Fruit fly (Drosophila melanogaster) whole organism, embryonic: ENCODE results near the gene CG31468.
A peak's percentile ranks its signal among the peaks of the same experiment; 100 is the strongest.

Experiments
- ATbp ChIP-seq: fragments of 200-800 bp; sonication (Bioruptor generic); optimal IDR thresholded peaks from 2 replicates; lab custom pipeline; 2017; ENCODE audit warnings: missing biosample characterization, mild to moderate bottlenecking, missing genetic modification characterization, missing genetic modification reagents
- Atf-2 ChIP-seq: fragments of 200-800 bp; sonication (Bioruptor generic); optimal IDR thresholded peaks from 2 replicates; lab custom pipeline; 2016; ENCODE audit warnings: missing biosample characterization, missing genetic modification characterization
- Blimp-1 ChIP-seq: fragments of 200-800 bp; sonication (Bioruptor generic); optimal IDR thresholded peaks from 3 replicates; lab custom pipeline; 2018; ENCODE audit warnings: missing biosample characterization, missing genetic modification characterization, mild to moderate bottlenecking, moderate library complexity, missing genetic modification reagents
- CG12219 ChIP-seq: fragments of 200-800 bp; sonication (Bioruptor generic); optimal IDR thresholded peaks from 3 replicates; lab custom pipeline; 2018; ENCODE audit warnings: missing biosample characterization, mild to moderate bottlenecking, missing genetic modification characterization
- CG12744 ChIP-seq: fragments of 200-800 bp; sonication (Bioruptor generic); optimal IDR thresholded peaks from 2 replicates; lab custom pipeline; 2016; ENCODE audit warnings: missing biosample characterization, missing genetic modification characterization
- CG1603 ChIP-seq: fragments of 200-800 bp; sonication (Bioruptor generic); optimal IDR thresholded peaks from 2 replicates; lab custom pipeline; 2019; ENCODE audit warnings: missing biosample characterization, mild to moderate bottlenecking, missing genetic modification characterization, moderate library complexity
- CG16813 ChIP-seq: fragments of 200-800 bp; sonication (Bioruptor generic); IDR thresholded peaks from 3 replicates; pipeline ENCODE4 v1.3.6; 2022; ENCODE audit warnings: missing biosample characterization, missing genetic modification characterization; ENCODE audit not compliant: partially characterized antibody
- CG17359 ChIP-seq: fragments of 200-800 bp; sonication (Bioruptor generic); optimal IDR thresholded peaks from 3 replicates; lab custom pipeline; 2018; ENCODE audit warnings: missing biosample characterization, mild to moderate bottlenecking, missing genetic modification characterization, moderate library complexity
- CG17568 ChIP-seq: fragments of 200-800 bp; sonication (Bioruptor generic); optimal IDR thresholded peaks from 2 replicates; lab custom pipeline; 2018; ENCODE audit warnings: missing biosample characterization, mild to moderate bottlenecking, missing genetic modification characterization, moderate library complexity
- CG17829 ChIP-seq: fragments of 200-800 bp; optimal IDR thresholded peaks from 2 replicates; lab custom pipeline; 2019; ENCODE audit warnings: missing biosample characterization, mild to moderate bottlenecking, missing genetic modification characterization, moderate library complexity
- CG17912 ChIP-seq: fragments of 200-800 bp; sonication (Bioruptor generic); optimal IDR thresholded peaks from 2 replicates; lab custom pipeline; 2018; ENCODE audit warnings: missing biosample characterization, mild to moderate bottlenecking, missing genetic modification characterization
- CG2129 ChIP-seq: fragments of 200-800 bp; sonication (Bioruptor generic); IDR thresholded peaks from 2 replicates; pipeline ENCODE4 v1.3.6; 2022; ENCODE audit warnings: missing biosample characterization, missing genetic modification characterization; ENCODE audit not compliant: partially characterized antibody
- CG33557 ChIP-seq: fragments of 200-800 bp; sonication (Bioruptor generic); optimal IDR thresholded peaks from 2 replicates; lab custom pipeline; 2019; ENCODE audit warnings: missing biosample characterization, mild to moderate bottlenecking, missing genetic modification characterization, moderate library complexity
- CG5180 ChIP-seq: fragments of 200-800 bp; sonication (Bioruptor generic); optimal IDR thresholded peaks from 3 replicates; lab custom pipeline; 2017; ENCODE audit warnings: missing biosample characterization, missing genetic modification characterization, mild to moderate bottlenecking, moderate library complexity, missing genetic modification reagents
- CG6683 ChIP-seq: fragments of 200-800 bp; sonication (Bioruptor generic); optimal IDR thresholded peaks from 2 replicates; lab custom pipeline; 2017; ENCODE audit warnings: missing biosample characterization, mild to moderate bottlenecking, missing genetic modification characterization, missing genetic modification reagents
- CG8478 ChIP-seq: fragments of >200 bp; optimal IDR thresholded peaks from 2 replicates; lab custom pipeline; 2018
- CG8765 ChIP-seq: fragments of 200-800 bp; sonication (Bioruptor generic); IDR thresholded peaks from 2 replicates; pipeline ENCODE4 v1.3.6; 2022; ENCODE audit warnings: missing biosample characterization, missing genetic modification characterization
- CG9609 ChIP-seq: fragments of 200-800 bp; sonication (Bioruptor generic); optimal IDR thresholded peaks from 3 replicates; lab custom pipeline; 2016; ENCODE audit warnings: missing biosample characterization, missing genetic modification characterization
- CG9727 ChIP-seq: fragments of 200-800 bp; sonication (Bioruptor generic); optimal IDR thresholded peaks from 3 replicates; lab custom pipeline; 2017; ENCODE audit warnings: missing biosample characterization, mild to moderate bottlenecking, missing genetic modification characterization
- D19A ChIP-seq: fragments of 200-800 bp; optimal IDR thresholded peaks from 3 replicates; lab custom pipeline; 2019; ENCODE audit warnings: missing biosample characterization, mild to moderate bottlenecking, missing genetic modification characterization, moderate library complexity
- Drgx ChIP-seq: fragments of 200-800 bp; sonication (Bioruptor generic); IDR thresholded peaks from 2 replicates; pipeline ENCODE4 v1.3.6; 2022; ENCODE audit warnings: missing biosample characterization, missing genetic modification characterization
- E2f2 ChIP-seq: fragments of 200-800 bp; sonication (Bioruptor generic); IDR thresholded peaks from 2 replicates; pipeline ENCODE4 v1.3.6; 2022; ENCODE audit warnings: missing biosample characterization, missing genetic modification characterization
- Gsc ChIP-seq: fragments of 200-800 bp; sonication (Bioruptor generic); IDR thresholded peaks from 2 replicates; pipeline ENCODE4 v1.3.6; 2022; ENCODE audit warnings: missing biosample characterization, missing genetic modification characterization
- H15 ChIP-seq: fragments of 200-800 bp; sonication (Bioruptor generic); IDR thresholded peaks from 3 replicates; pipeline ENCODE4 v1.3.6; 2022; ENCODE audit warnings: missing biosample characterization, missing genetic modification characterization
- Oaz ChIP-seq: fragments of 200-800 bp; sonication (Bioruptor generic); IDR thresholded peaks from 2 replicates; pipeline ENCODE4 v1.3.6; 2022; ENCODE audit warnings: missing biosample characterization, missing genetic modification characterization
- Pdp1 ChIP-seq, 2 experiments: fragments of 200-800 bp; sonication (Bioruptor generic); optimal IDR thresholded peaks; 3 replicates each; lab custom pipeline; 2016; ENCODE audit warnings: missing biosample characterization in 2 of 2, missing genetic modification characterization in 2 of 2, mild to moderate bottlenecking in 1 of 2, moderate library complexity in 1 of 2
- Sox100B ChIP-seq: fragments of 200-800 bp; sonication (Bioruptor generic); optimal IDR thresholded peaks from 3 replicates; lab custom pipeline; 2018; ENCODE audit warnings: missing biosample characterization, mild to moderate bottlenecking, missing genetic modification characterization
- crp ChIP-seq, 2 experiments: fragments of 200-800 bp; sonication (Bioruptor generic); optimal IDR thresholded peaks; 2 replicates in 1 of 2; 3 replicates in 1 of 2; lab custom pipeline; 2017; ENCODE audit warnings: missing biosample characterization in 2 of 2, missing genetic modification characterization in 2 of 2, mild to moderate bottlenecking in 1 of 2, moderate library complexity in 1 of 2
- cwo ChIP-seq: fragments of 200-800 bp; sonication (Bioruptor generic); optimal IDR thresholded peaks from 3 replicates; lab custom pipeline; 2017; ENCODE audit warnings: missing biosample characterization, missing genetic modification characterization, mild to moderate bottlenecking, moderate library complexity, missing genetic modification reagents
- dmrt11E ChIP-seq: fragments of 200-800 bp; sonication (Bioruptor generic); optimal IDR thresholded peaks from 3 replicates; lab custom pipeline; 2018; ENCODE audit warnings: missing biosample characterization, mild to moderate bottlenecking, missing genetic modification characterization, moderate library complexity
- dpn ChIP-seq, 2 experiments: fragments of 200-800 bp; sonication (Bioruptor generic); optimal IDR thresholded peaks; 3 replicates each; lab custom pipeline; 2016; ENCODE audit warnings: missing biosample characterization in 2 of 2, missing genetic modification characterization in 2 of 2
- eve ChIP-seq, 2 experiments: fragments of >200 bp; optimal IDR thresholded peaks; 2 replicates each; lab custom pipeline; 2017; ENCODE audit warnings: missing biosample characterization in 2 of 2, missing genetic modification characterization in 2 of 2
- gsb-n ChIP-seq: fragments of 200-800 bp; sonication (Bioruptor generic); optimal IDR thresholded peaks from 3 replicates; lab custom pipeline; 2018; ENCODE audit warnings: missing biosample characterization, mild to moderate bottlenecking, missing genetic modification characterization
- kay ChIP-seq: fragments of 200-800 bp; sonication (Bioruptor generic); optimal IDR thresholded peaks from 2 replicates; lab custom pipeline; 2016; ENCODE audit warnings: missing biosample characterization, missing genetic modification characterization
- klu ChIP-seq: fragments of 200-800 bp; sonication (Bioruptor generic); IDR thresholded peaks from 2 replicates; pipeline ENCODE4 v1.3.6; 2022; ENCODE audit warnings: missing biosample characterization, missing genetic modification characterization
- lilli ChIP-seq: fragments of 200-800 bp; sonication (Bioruptor generic); optimal IDR thresholded peaks from 3 replicates; lab custom pipeline; 2016; ENCODE audit warnings: missing biosample characterization, missing genetic modification characterization
- lov ChIP-seq, 2 experiments: fragments of 200-800 bp in 1 of 2; fragments of >200 bp in 1 of 2; sonication (Bioruptor generic) in 1 of 2; IDR thresholded peaks in 1 of 2; optimal IDR thresholded peaks in 1 of 2; 2 replicates in 1 of 2; 3 replicates in 1 of 2; pipeline versions ENCODE4 v1.3.6 to Lab custom; 2017 to 2022; ENCODE audit warnings: missing biosample characterization in 1 of 2, missing genetic modification characterization in 1 of 2
- nmo ChIP-seq: fragments of 200-800 bp; sonication (Bioruptor generic); optimal IDR thresholded peaks from 2 replicates; lab custom pipeline; 2018; ENCODE audit warnings: missing biosample characterization, mild to moderate bottlenecking, missing genetic modification characterization, moderate library complexity
- pan ChIP-seq, 4 experiments: fragments of >200 bp in 3 of 4; fragments of 200-800 bp in 1 of 4; sonication (Bioruptor generic) in 1 of 4; optimal IDR thresholded peaks in 3 of 4; IDR thresholded peaks in 1 of 4; 2 replicates each; pipeline versions ENCODE4 v1.3.6 to Lab custom; 2017 to 2022; ENCODE audit warnings: missing biosample characterization in 2 of 4, missing genetic modification characterization in 2 of 4, mixed read lengths in 1 of 4
- pnt ChIP-seq: fragments of 200-800 bp; sonication (Bioruptor generic); optimal IDR thresholded peaks from 3 replicates; lab custom pipeline; 2016; ENCODE audit warnings: missing biosample characterization, missing genetic modification characterization
- psq ChIP-seq: fragments of 200-800 bp; sonication (Bioruptor generic); optimal IDR thresholded peaks from 2 replicates; lab custom pipeline; 2017; ENCODE audit warnings: missing biosample characterization, missing genetic modification characterization
- ro ChIP-seq: fragments of 200-800 bp; sonication (Bioruptor generic); IDR thresholded peaks from 2 replicates; pipeline ENCODE4 v1.3.6; 2022; ENCODE audit warnings: missing biosample characterization, missing genetic modification characterization
- sc ChIP-seq, 3 experiments: fragments of >200 bp in 2 of 3; fragments of 200-800 bp in 1 of 3; sonication (Bioruptor generic) in 1 of 3; optimal IDR thresholded peaks; 2 replicates in 2 of 3; 3 replicates in 1 of 3; lab custom pipeline; 2017; ENCODE audit warnings: mild to moderate bottlenecking in 1 of 3, missing biosample characterization in 1 of 3, missing genetic modification characterization in 1 of 3, missing genetic modification reagents in 1 of 3
- sd ChIP-seq: fragments of 200-800 bp; sonication (Bioruptor generic); optimal IDR thresholded peaks from 3 replicates; lab custom pipeline; 2018; ENCODE audit warnings: missing biosample characterization, mild to moderate bottlenecking, missing genetic modification characterization, moderate library complexity
- slbo ChIP-seq: fragments of 200-800 bp; sonication (Bioruptor generic); IDR thresholded peaks from 2 replicates; pipeline ENCODE4 v1.3.6; 2022; ENCODE audit warnings: missing biosample characterization, missing genetic modification characterization
- slp2 ChIP-seq: fragments of 200-800 bp; sonication (Bioruptor generic); optimal IDR thresholded peaks from 2 replicates; lab custom pipeline; 2016; ENCODE audit warnings: missing biosample characterization, missing genetic modification characterization
- tin ChIP-seq: fragments of 200-800 bp; sonication (Bioruptor generic); optimal IDR thresholded peaks from 3 replicates; lab custom pipeline; 2016; ENCODE audit warnings: missing biosample characterization, missing genetic modification characterization
- zf30C ChIP-seq: fragments of 200-800 bp; sonication (Bioruptor generic); optimal IDR thresholded peaks from 3 replicates; lab custom pipeline; 2018; ENCODE audit warnings: missing biosample characterization, mild to moderate bottlenecking, missing genetic modification characterization

The CG31468 gene

dm6 chr3R:23713901-23714300 lies 13.7 kb upstream of the CG31468 start (continued):
- TF ChIP-seq CG9727 (GFP tag; lab: Kevin White, UChicago) (peak; percentile 64), H15 (GFP tag; lab: Robert Waterston, UW) (peak; percentile 26; the same call in 1 of the 3 replicates), CG9609 (GFP tag; lab: Kevin White, UChicago) (peak; percentile 31), tin (GFP tag; lab: Kevin White, UChicago) (peak; percentile 71), CG17829 (tag; lab: Kevin White, UChicago) (peak; percentile 47), zf30C (GFP tag; lab: Kevin White, UChicago) (peak; percentile 55), ro (GFP tag; lab: Robert Waterston, UW) (0 out of 2 replicates have a peak, but pooled peaks have one; percentile 9), CG12744 (GFP tag; lab: Kevin White, UChicago) (peak; percentile 18), pan (optimal IDR thresholded peaks at IDR 0.05; lab: Kevin White, UChicago) (no peak), pan (GFP tag; optimal IDR thresholded peaks at IDR 0.05 in 1 of 2, IDR thresholded peaks at IDR 0.05 in 1 of 2) (peak in 1 of 2 experiments; percentile 64), gsb-n (peak; percentile 69), slp2 (GFP tag; lab: Kevin White, UChicago) (peak; percentile 44), CG17359 (tag; lab: Kevin White, UChicago) (peak; percentile 70), Gsc (no peak), CG33557 (GFP tag; lab: Kevin White, UChicago) (peak; percentile 33), slbo (GFP tag; lab: Robert Waterston, UW) (peak; percentile 65), CG8765 (GFP tag; lab: Robert Waterston, UW) (peak; percentile 51; the same call in 1 of the 2 replicates), klu (peak; percentile 37; the same call in 1 of the 2 replicates), E2f2 (GFP tag; lab: Robert Waterston, UW) (peak; percentile 39; the same call in 1 of the 2 replicates), D19A (tag; lab: Kevin White, UChicago) (peak; percentile 59), Oaz (GFP tag; lab: Robert Waterston, UW) (peak; percentile 54), cwo (GFP tag; lab: Kevin White, UChicago) (no peak), CG12219 (GFP tag; lab: Kevin White, UChicago) (peak; percentile 57), dmrt11E (peak; percentile 80), Atf-2 (GFP tag; lab: Kevin White, UChicago) (peak; percentile 50), pnt (peak; percentile 34), kay (GFP tag; lab: Kevin White, UChicago) (peak; percentile 28), sc (optimal IDR thresholded peaks at IDR 0.05; lab: Kevin White, UChicago) (no peak), sc (GFP tag; optimal IDR thresholded peaks at IDR 0.05; lab: Kevin White, UChicago) (peak; percentile 56), lilli (GFP tag; lab: Kevin White, UChicago) (peak; percentile 49), Blimp-1 (peak; percentile 69), CG17912 (GFP tag; lab: Kevin White, UChicago) (no peak), lov (optimal IDR thresholded peaks at IDR 0.05; lab: Kevin White, UChicago) (no peak), lov (GFP tag; IDR thresholded peaks at IDR 0.05; lab: Robert Waterston, UW) (peak; percentile 69; the same call in 1 of the 3 replicates), Drgx (peak; percentile 46), CG17568 (peak; percentile 42), crp (GFP tag; optimal IDR thresholded peaks at IDR 0.05; lab: Kevin White, UChicago) (no peak), psq (no peak), sd (tag; lab: Kevin White, UChicago) (peak; percentile 14), CG8478 (lab: Kevin White, UChicago) (no peak), CG6683 (GFP tag; lab: Kevin White, UChicago) (no peak), CG5180 (GFP tag; lab: Kevin White, UChicago) (no peak), eve (GFP tag; optimal IDR thresholded peaks at IDR 0.05; lab: Kevin White, UChicago) (peak in 1 of 2 experiments; percentile 64), nmo (GFP tag; lab: Kevin White, UChicago) (peak; percentile 78), CG1603 (peak; percentile 82), Sox100B (GFP tag; lab: Kevin White, UChicago) (peak; percentile 57), CG16813 (no peak), CG2129 (GFP tag; lab: Robert Waterston, UW) (no peak), ATbp (peak; percentile 59), dpn (GFP tag; optimal IDR thresholded peaks at IDR 0.05; lab: Kevin White, UChicago) (peak; percentile 47 to 65), Pdp1 (GFP tag; optimal IDR thresholded peaks at IDR 0.05; lab: Kevin White, UChicago) (peak; percentile 44 to 66)
